Worm (Caenorhabditis elegans): Measurements from ENCODE around the gene Y14H12B.2.

ce11 chrII:3955938-3956337, 22.4 kb upstream of the Y14H12B.2 start:
- no peak for TF ChIP-seq ztf-11 (tag; optimal IDR thresholded peaks at IDR 0.05)
- no peak for TF ChIP-seq peb-1 (tag; optimal IDR thresholded peaks at IDR 0.05)
- no peak for TF ChIP-seq egl-27 (tag; optimal IDR thresholded peaks at IDR 0.05)
- no peak for TF ChIP-seq nhr-77 (tag; optimal IDR thresholded peaks at IDR 0.05)
